Worm (Caenorhabditis elegans) whole organism, young adult: Measurements from ENCODE around the gene F11F1.1.

Source experiments
- B0035.1 ChIP-seq: sonication (generic microtip); optimal IDR thresholded peaks from 2 replicates; lab custom pipeline; 2016; ENCODE audit warnings: missing genetic modification characterization, mild to moderate bottlenecking, missing compliant biosample characterization, missing genotype, missing genetic modification reagents
- B0261.1 ChIP-seq: sonication (generic microtip); optimal IDR thresholded peaks from 2 replicates; lab custom pipeline; 2016; ENCODE audit warnings: mild to moderate bottlenecking, missing genetic modification characterization, moderate library complexity, missing compliant biosample characterization
- B0336.3 ChIP-seq: fragments of 200-800 bp; sonication (Bioruptor generic); IDR thresholded peaks from 2 replicates; pipeline ENCODE4 v1.3.6; 2022; ENCODE audit warnings: missing genetic modification characterization, missing compliant biosample characterization
- C06A6.2 ChIP-seq: fragments of 200-800 bp; sonication (Bioruptor generic); conservative IDR thresholded peaks from 2 replicates; pipeline ENCODE4 v1.3.6; 2022; ENCODE audit warnings: missing genetic modification characterization, missing compliant biosample characterization
- D2030.7 ChIP-seq: fragments of 200-800 bp; sonication (Bioruptor generic); IDR thresholded peaks from 2 replicates; pipeline ENCODE4 v1.3.6; 2022; ENCODE audit warnings: missing genetic modification reagents, missing genetic modification characterization, missing compliant biosample characterization
- F22D6.2 ChIP-seq: sonication (generic microtip); optimal IDR thresholded peaks from 2 replicates; lab custom pipeline; 2016; ENCODE audit warnings: mild to moderate bottlenecking, missing genetic modification characterization, missing compliant biosample characterization
- F23B12.7 ChIP-seq: sonication (generic microtip); optimal IDR thresholded peaks from 2 replicates; lab custom pipeline; 2017; ENCODE audit warnings: missing genetic modification characterization, mild to moderate bottlenecking, missing compliant biosample characterization, antibody characterized with exemption, moderate library complexity; ENCODE audit not compliant: insufficient read depth
- F37B4.10 ChIP-seq: fragments of 200-800 bp; sonication (Bioruptor generic); IDR thresholded peaks from 2 replicates; pipeline ENCODE4 v1.3.6; 2022; ENCODE audit warnings: missing genetic modification characterization, missing compliant biosample characterization
- F49E8.2 ChIP-seq: sonication (generic microtip); optimal IDR thresholded peaks from 3 replicates; lab custom pipeline; 2017; ENCODE audit warnings: missing genetic modification characterization, mild to moderate bottlenecking, missing compliant biosample characterization, antibody characterized with exemption, moderate library complexity; ENCODE audit not compliant: insufficient read depth
- F52B5.7 ChIP-seq: sonication (generic microtip); optimal IDR thresholded peaks from 2 replicates; lab custom pipeline; 2016; ENCODE audit warnings: mild to moderate bottlenecking, missing genetic modification characterization, missing compliant biosample characterization
- F55B11.4 ChIP-seq: sonication (generic microtip); optimal IDR thresholded peaks from 2 replicates; lab custom pipeline; 2016; ENCODE audit warnings: missing compliant biosample characterization, missing genetic modification characterization, borderline replicate concordance; ENCODE audit not compliant: insufficient read depth
- F57A8.1 ChIP-seq: fragments of 200-800 bp; sonication (Bioruptor generic); optimal IDR thresholded peaks from 2 replicates; lab custom pipeline; 2018; ENCODE audit warnings: mild to moderate bottlenecking, missing genetic modification characterization, moderate library complexity, missing compliant biosample characterization
- F57C9.4 ChIP-seq: sonication (generic microtip); optimal IDR thresholded peaks from 2 replicates; lab custom pipeline; 2017; ENCODE audit warnings: mild to moderate bottlenecking, missing genetic modification characterization, missing compliant biosample characterization
- K11D2.4 ChIP-seq: fragments of 200-800 bp; sonication (Bioruptor generic); IDR thresholded peaks from 2 replicates; pipeline ENCODE4 v1.3.6; 2022; ENCODE audit warnings: missing genetic modification reagents, missing genetic modification characterization, missing compliant biosample characterization
- T07F8.4 ChIP-seq: sonication (generic microtip); optimal IDR thresholded peaks from 2 replicates; lab custom pipeline; 2016; ENCODE audit warnings: mild to moderate bottlenecking, missing genetic modification characterization, moderate library complexity, missing compliant biosample characterization
- akir-1 ChIP-seq: fragments of 200-800 bp; sonication (Bioruptor generic); optimal IDR thresholded peaks from 2 replicates; lab custom pipeline; 2018; ENCODE audit warnings: mild to moderate bottlenecking, missing genetic modification characterization, moderate library complexity, missing compliant biosample characterization
- ama-1 ChIP-seq, 3 experiments: fragments of 150-350 bp in 1 of 3; sonication (generic microtip) in 2 of 3; optimal IDR thresholded peaks; 2 replicates each; lab custom pipeline; 2014 to 2018; ENCODE audit warnings: missing biosample characterization in 2 of 3, missing genetic modification characterization in 2 of 3, missing genetic modification reagents in 2 of 3
- attf-3 ChIP-seq: fragments of 200-800 bp; sonication (Bioruptor generic); conservative IDR thresholded peaks from 2 replicates; pipeline ENCODE4 v1.3.6; 2022; ENCODE audit warnings: missing genetic modification reagents, missing genetic modification characterization, missing compliant biosample characterization
- attf-5 ChIP-seq: fragments of 200-800 bp; sonication (Bioruptor generic); optimal IDR thresholded peaks from 2 replicates; lab custom pipeline; 2018; ENCODE audit warnings: mild to moderate bottlenecking, missing genetic modification characterization, missing compliant biosample characterization
- attf-6 ChIP-seq: fragments of 200-800 bp; sonication (Bioruptor generic); IDR thresholded peaks from 2 replicates; pipeline ENCODE4 v1.3.6; 2022; ENCODE audit warnings: missing genetic modification reagents, missing genetic modification characterization, missing compliant biosample characterization
- bed-1 ChIP-seq: fragments of 200-800 bp; sonication (Bioruptor generic); IDR thresholded peaks from 2 replicates; pipeline ENCODE4 v1.3.6; 2022; ENCODE audit warnings: missing genetic modification reagents, missing genetic modification characterization, missing compliant biosample characterization
- ceh-100 ChIP-seq: fragments of 200-800 bp; sonication (Bioruptor generic); IDR thresholded peaks from 2 replicates; pipeline ENCODE4 v1.3.6; 2022; ENCODE audit warnings: missing genetic modification reagents, missing genetic modification characterization, missing compliant biosample characterization
- ceh-58 ChIP-seq: fragments of 200-800 bp; sonication (Bioruptor generic); IDR thresholded peaks from 2 replicates; pipeline ENCODE4 v1.3.6; 2022; ENCODE audit warnings: missing genetic modification characterization, missing compliant biosample characterization
- ceh-79 ChIP-seq: sonication (generic microtip); optimal IDR thresholded peaks from 2 replicates; lab custom pipeline; 2017; ENCODE audit warnings: mild to moderate bottlenecking, missing genetic modification characterization, missing compliant biosample characterization
- die-1 ChIP-seq: sonication (generic microtip); optimal IDR thresholded peaks from 2 replicates; lab custom pipeline; 2016; ENCODE audit warnings: missing genotype, mild to moderate bottlenecking, missing genetic modification characterization, missing compliant biosample characterization
- egrh-3 ChIP-seq: fragments of 200-800 bp; sonication (Bioruptor generic); IDR thresholded peaks from 2 replicates; pipeline ENCODE4 v1.3.6; 2022; ENCODE audit warnings: missing genetic modification reagents, missing genetic modification characterization, missing compliant biosample characterization
- fkh-3 ChIP-seq: sonication (generic microtip); optimal IDR thresholded peaks from 2 replicates; lab custom pipeline; 2016; ENCODE audit warnings: mild to moderate bottlenecking, missing genetic modification characterization, missing compliant biosample characterization
- gei-17 ChIP-seq: fragments of 200-800 bp; sonication (Bioruptor generic); optimal IDR thresholded peaks from 2 replicates; lab custom pipeline; 2018; ENCODE audit warnings: mild to moderate bottlenecking, missing genetic modification characterization, missing compliant biosample characterization
- him-1 ChIP-seq: sonication (generic microtip); optimal IDR thresholded peaks from 2 replicates; lab custom pipeline; 2016; ENCODE audit warnings: missing genotype, missing genetic modification reagents, missing genetic modification characterization, missing compliant biosample characterization
- hmg-1.2 ChIP-seq: fragments of 200-800 bp; sonication (Bioruptor generic); IDR thresholded peaks from 2 replicates; pipeline ENCODE4 v1.3.6; 2022; ENCODE audit warnings: missing genetic modification reagents, missing genetic modification characterization, missing compliant biosample characterization
- lin-26 ChIP-seq: fragments of 200-800 bp; sonication (Bioruptor generic); IDR thresholded peaks from 2 replicates; pipeline ENCODE4 v1.3.6; 2022; ENCODE audit warnings: missing genetic modification reagents, missing genetic modification characterization, missing compliant biosample characterization
- lir-1 ChIP-seq: fragments of 200-800 bp; sonication (Bioruptor generic); conservative IDR thresholded peaks from 2 replicates; pipeline ENCODE4 v1.3.6; 2022; ENCODE audit warnings: missing genetic modification reagents, missing genetic modification characterization, missing compliant biosample characterization
- lsl-1 ChIP-seq: fragments of 200-800 bp; sonication (Bioruptor generic); optimal IDR thresholded peaks from 2 replicates; lab custom pipeline; 2018; ENCODE audit warnings: mild to moderate bottlenecking, missing genetic modification characterization, moderate library complexity, missing compliant biosample characterization
- lsy-27 ChIP-seq: sonication (generic microtip); optimal IDR thresholded peaks from 2 replicates; lab custom pipeline; 2017; ENCODE audit warnings: missing genetic modification characterization, mild to moderate bottlenecking, missing compliant biosample characterization, antibody characterized with exemption, missing genotype, borderline replicate concordance; ENCODE audit not compliant: insufficient read depth
- madf-6 ChIP-seq: fragments of 200-800 bp; sonication (Bioruptor generic); IDR thresholded peaks from 2 replicates; pipeline ENCODE4 v1.3.6; 2022; ENCODE audit warnings: missing genetic modification reagents, missing genetic modification characterization, missing compliant biosample characterization
- mes-4 ChIP-seq: sonication (generic microtip); optimal IDR thresholded peaks from 2 replicates; lab custom pipeline; 2016; ENCODE audit warnings: missing genotype, missing genetic modification characterization, missing compliant biosample characterization
- mxl-1 ChIP-seq: sonication (generic microtip); optimal IDR thresholded peaks from 2 replicates; lab custom pipeline; 2016; ENCODE audit warnings: missing genetic modification characterization, missing compliant biosample characterization
- nfya-1 ChIP-seq: sonication (generic microtip); optimal IDR thresholded peaks from 2 replicates; lab custom pipeline; 2017; ENCODE audit warnings: antibody characterized with exemption, missing compliant biosample characterization, missing genetic modification characterization, borderline replicate concordance; ENCODE audit not compliant: insufficient read depth
- nhr-80 ChIP-seq: sonication (generic microtip); optimal IDR thresholded peaks from 2 replicates; lab custom pipeline; 2016; ENCODE audit warnings: missing genetic modification characterization, missing compliant biosample characterization
- sdz-38 ChIP-seq: sonication (generic microtip); optimal IDR thresholded peaks from 2 replicates; lab custom pipeline; 2016; ENCODE audit warnings: missing genotype, missing genetic modification characterization, missing compliant biosample characterization
- snpc-4 ChIP-seq, 5 experiments: fragments of 150-350 bp in 1 of 5; sonication (generic microtip) in 4 of 5; optimal IDR thresholded peaks; 2 replicates each; lab custom pipeline; 2014 to 2018; ENCODE audit warnings: missing genetic modification characterization in 5 of 5, missing biosample characterization in 3 of 5, antibody characterized with exemption in 2 of 5, mild to moderate bottlenecking in 2 of 5, missing compliant biosample characterization in 2 of 5, missing genotype in 2 of 5, moderate library complexity in 2 of 5, missing genetic modification reagents in 1 of 5
- tlf-1 ChIP-seq: fragments of 200-800 bp; sonication (Bioruptor generic); optimal IDR thresholded peaks from 2 replicates; lab custom pipeline; 2018; ENCODE audit warnings: mild to moderate bottlenecking, missing genetic modification characterization, missing compliant biosample characterization
- ztf-22 ChIP-seq: fragments of 200-800 bp; sonication (Bioruptor generic); optimal IDR thresholded peaks from 2 replicates; lab custom pipeline; 2018; ENCODE audit warnings: mild to moderate bottlenecking, missing genetic modification characterization, moderate library complexity, missing compliant biosample characterization

Gene F11F1.1

ce11 chrIII:13404418-13404817 lies 9.1 kb downstream of the F11F1.1 start, which contains the start of gene ttr-52:
ttr-52 (plus strand) TSS chrIII:13404718.
- TF ChIP-seq ceh-58 (no peak), B0336.3 (GFP tag; lab: Robert Waterston, UW) (no peak), F55B11.4 (tag; lab: Kevin White, UChicago) (no peak), B0035.1 (no peak), bed-1 (no peak), B0261.1 (no peak)

DNA sequence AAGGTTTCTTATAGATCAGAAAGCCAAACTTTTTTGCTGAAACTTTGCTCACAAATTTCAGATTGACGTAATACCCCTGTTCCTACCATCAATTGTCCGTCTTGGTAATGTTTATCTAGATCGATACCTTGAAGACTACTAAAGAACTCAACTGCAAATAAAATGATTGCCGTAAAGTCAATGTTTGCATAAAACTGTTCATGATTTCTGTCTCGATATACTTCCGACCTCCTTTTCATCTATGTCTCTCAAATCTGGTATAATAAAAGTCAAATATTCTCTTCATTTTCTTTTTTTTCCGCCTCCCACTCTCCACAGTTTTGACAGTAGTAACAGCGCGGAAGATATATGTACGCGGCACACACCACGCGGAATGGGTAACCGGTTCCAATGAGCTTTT lies 10.1 kb downstream of the F11F1.1 start, which contains the start of gene nas-1:
Gene nas-1, plus strand, starts transcription at position 301 of the 400 bp plus-strand sequence.
- TF ChIP-seq egrh-3 (GFP tag; lab: Robert Waterston, UW) (no peak), him-1 (no peak), lsy-27 (tag; lab: Kevin White, UChicago) (no peak), F22D6.2 (tag; lab: Kevin White, UChicago) (no peak), lir-1 (GFP tag; lab: Robert Waterston, UW) (no peak), F57A8.1 (GFP tag; lab: Kevin White, UChicago) (no peak), gei-17 (GFP tag; lab: Kevin White, UChicago) (no peak), ceh-100 (GFP tag; lab: Robert Waterston, UW) (no peak), ceh-79 (tag; lab: Kevin White, UChicago) (no peak), T07F8.4 (tag; lab: Kevin White, UChicago) (no peak)

DNA sequence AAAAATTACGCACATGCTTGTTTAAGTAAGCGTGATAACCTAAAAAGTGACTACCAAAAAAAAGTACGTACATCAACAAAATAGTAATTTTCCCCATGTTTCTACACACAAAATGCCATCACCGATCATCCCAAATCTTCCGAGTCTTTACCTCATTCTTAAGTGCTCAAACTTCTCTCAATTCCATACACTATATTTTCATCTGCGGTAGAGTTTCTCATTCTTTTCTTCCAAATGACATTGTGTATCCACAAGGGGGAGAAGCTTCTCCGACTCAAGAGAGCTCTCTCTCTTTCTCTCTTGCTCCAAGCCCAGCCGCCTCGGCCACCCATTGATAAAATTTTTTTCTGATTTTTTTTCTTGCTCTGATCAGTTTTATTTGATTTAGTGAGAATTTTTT lies 14.1 kb downstream of the F11F1.1 start, which contains the start of gene myo-6:
Gene myo-6, plus strand, starts transcription at position 301 of the 400 bp plus-strand sequence.
- no peak for TF ChIP-seq nfya-1 (tag; lab: Kevin White, UChicago)
- TF ChIP-seq F57A8.1 (GFP tag; lab: Kevin White, UChicago) = no peak
- TF ChIP-seq mxl-1 = no peak
- no peak for TF ChIP-seq akir-1 (GFP tag; lab: Kevin White, UChicago)
- TF ChIP-seq tlf-1 (GFP tag; lab: Kevin White, UChicago) = no peak
- TF ChIP-seq attf-6 (GFP tag; lab: Robert Waterston, UW) = no peak
- no peak for TF ChIP-seq hmg-1.2 (GFP tag; lab: Robert Waterston, UW)
- no peak for TF ChIP-seq attf-3 (GFP tag; lab: Robert Waterston, UW)
- TF ChIP-seq F57C9.4 (tag; lab: Kevin White, UChicago) = no peak
- no peak for TF ChIP-seq madf-6 (GFP tag; lab: Robert Waterston, UW)
- TF ChIP-seq ama-1 (optimal IDR thresholded peaks at IDR 0.05; lab: Kevin White, UChicago) = no peak
- no peak for TF ChIP-seq ama-1 (GFP tag; optimal IDR thresholded peaks at IDR 0.05; lab: Kevin White, UChicago)
- no peak for TF ChIP-seq K11D2.4 (GFP tag; lab: Robert Waterston, UW)
- TF ChIP-seq sdz-38 = no peak

- TF ChIP-seq D2030.7 (peak; percentile 64), ztf-22 (GFP tag; lab: Kevin White, UChicago) (no peak), fkh-3 (tag; lab: Kevin White, UChicago) (peak; percentile 60), mes-4 (tag; lab: Kevin White, UChicago) (peak; percentile 61), F49E8.2 (peak; percentile 40), B0261.1 (peak; percentile 65), lsl-1 (peak; percentile 11), F23B12.7 (peak; percentile 22), snpc-4 (GFP tag; optimal IDR thresholded peaks at IDR 0.05; lab: Kevin White, UChicago) (peak; percentile 40), snpc-4 (tag; optimal IDR thresholded peaks at IDR 0.05; lab: Kevin White, UChicago) (no peak), nhr-80 (tag; lab: Kevin White, UChicago) (peak; percentile 17), lin-26 (GFP tag; lab: Robert Waterston, UW) (peak; percentile 72; the same call in 1 of the 2 replicates), madf-6 (GFP tag; lab: Robert Waterston, UW) (peak; percentile 52), F52B5.7 (tag; lab: Kevin White, UChicago) (peak; percentile 10), C06A6.2 (no peak), die-1 (tag; lab: Kevin White, UChicago) (peak; percentile 75), attf-5 (GFP tag; lab: Kevin White, UChicago) (peak; percentile 40), F37B4.10 (GFP tag; lab: Robert Waterston, UW) (no peak)
These were observed 15.8 kb downstream of the F11F1.1 start for ce11 chrIII:13411202-13411601.
